Fruit fly (Drosophila melanogaster) whole organism, embryonic: ENCODE measurements around the gene CG32544.
A peak's percentile ranks its signal among the peaks of the same experiment; 100 is the strongest.

Experiments
- Atf6 ChIP-seq: fragments of 200-800 bp; sonication (Bioruptor generic); IDR thresholded peaks from 2 replicates; pipeline ENCODE4 v1.3.6; 2022; ENCODE audit warnings: missing biosample characterization, missing genetic modification characterization
- CG10979 ChIP-seq: fragments of 200-800 bp; sonication (Bioruptor generic); optimal IDR thresholded peaks from 2 replicates; lab custom pipeline; 2018; ENCODE audit warnings: missing biosample characterization, mild to moderate bottlenecking, missing genetic modification characterization, moderate library complexity
- CG11456 ChIP-seq: fragments of 200-800 bp; sonication (Bioruptor generic); IDR thresholded peaks from 3 replicates; pipeline ENCODE4 v1.3.6; 2022; ENCODE audit warnings: missing biosample characterization, missing genetic modification characterization
- CG13775 ChIP-seq: fragments of 200-800 bp; sonication (Bioruptor generic); optimal IDR thresholded peaks from 3 replicates; lab custom pipeline; 2017; ENCODE audit warnings: missing biosample characterization, mild to moderate bottlenecking, missing genetic modification characterization
- CG13894 ChIP-seq: fragments of 200-800 bp; sonication (Bioruptor generic); optimal IDR thresholded peaks from 3 replicates; lab custom pipeline; 2018; ENCODE audit warnings: missing biosample characterization, mild to moderate bottlenecking, missing genetic modification characterization, moderate library complexity
- CG14860 ChIP-seq: fragments of 200-800 bp; sonication (Bioruptor generic); IDR thresholded peaks from 3 replicates; pipeline ENCODE4 v1.3.6; 2022; ENCODE audit warnings: missing biosample characterization, missing genetic modification characterization; ENCODE audit not compliant: partially characterized antibody
- CG15011 ChIP-seq: fragments of 200-800 bp; sonication (Bioruptor generic); optimal IDR thresholded peaks from 3 replicates; lab custom pipeline; 2018; ENCODE audit warnings: missing biosample characterization, mild to moderate bottlenecking, missing genetic modification characterization
- CG15479 ChIP-seq: fragments of 200-800 bp; sonication (Bioruptor generic); optimal IDR thresholded peaks from 3 replicates; lab custom pipeline; 2019; ENCODE audit warnings: missing biosample characterization, mild to moderate bottlenecking, missing genetic modification characterization, moderate library complexity
- CG17359 ChIP-seq: fragments of 200-800 bp; sonication (Bioruptor generic); optimal IDR thresholded peaks from 3 replicates; lab custom pipeline; 2018; ENCODE audit warnings: missing biosample characterization, mild to moderate bottlenecking, missing genetic modification characterization, moderate library complexity
- CG17361 ChIP-seq: fragments of 200-800 bp; sonication (Bioruptor generic); IDR thresholded peaks from 3 replicates; pipeline ENCODE4 v1.3.6; 2022; ENCODE audit warnings: missing biosample characterization, missing genetic modification characterization
- CG18011 ChIP-seq: fragments of 200-800 bp; sonication (Bioruptor generic); optimal IDR thresholded peaks from 2 replicates; lab custom pipeline; 2017; ENCODE audit warnings: missing biosample characterization, missing genetic modification characterization, mild to moderate bottlenecking, moderate library complexity, missing genotype
- CG18619 ChIP-seq: fragments of 200-800 bp; sonication (Bioruptor generic); optimal IDR thresholded peaks from 3 replicates; lab custom pipeline; 2017; ENCODE audit warnings: missing biosample characterization, mild to moderate bottlenecking, missing genetic modification characterization
- CG2678 ChIP-seq: fragments of 200-800 bp; sonication (Bioruptor generic); optimal IDR thresholded peaks from 3 replicates; lab custom pipeline; 2019; ENCODE audit warnings: missing biosample characterization, mild to moderate bottlenecking, missing genetic modification characterization, moderate library complexity
- CG4854 ChIP-seq: fragments of 200-800 bp; sonication (Bioruptor generic); optimal IDR thresholded peaks from 2 replicates; lab custom pipeline; 2016; ENCODE audit warnings: missing biosample characterization, missing genetic modification characterization, inconsistent platforms
- CG6254 ChIP-seq: fragments of 200-800 bp; sonication (Bioruptor generic); optimal IDR thresholded peaks from 3 replicates; lab custom pipeline; 2017; ENCODE audit warnings: mild to moderate bottlenecking, missing biosample characterization, missing genetic modification reagents, missing genetic modification characterization
- CG6689 ChIP-seq: fragments of 200-800 bp; sonication (Bioruptor generic); IDR thresholded peaks from 2 replicates; pipeline ENCODE4 v1.3.6; 2022; ENCODE audit warnings: missing biosample characterization, missing genetic modification characterization
- CG9817 ChIP-seq: fragments of 200-800 bp; sonication (Bioruptor generic); optimal IDR thresholded peaks from 2 replicates; lab custom pipeline; 2018; ENCODE audit warnings: missing biosample characterization, mild to moderate bottlenecking, missing genetic modification characterization, moderate library complexity
- D19A ChIP-seq: fragments of 200-800 bp; optimal IDR thresholded peaks from 3 replicates; lab custom pipeline; 2019; ENCODE audit warnings: missing biosample characterization, mild to moderate bottlenecking, missing genetic modification characterization, moderate library complexity
- Dip2 ChIP-seq: fragments of 200-800 bp; sonication (Bioruptor generic); IDR thresholded peaks from 2 replicates; pipeline ENCODE4 v1.3.6; 2022; ENCODE audit warnings: missing biosample characterization, missing genetic modification characterization
- Gug ChIP-seq: fragments of 200-800 bp; sonication (Bioruptor generic); IDR thresholded peaks from 4 replicates; pipeline ENCODE4 v1.3.6; 2022; ENCODE audit warnings: missing biosample characterization, missing genetic modification characterization
- Hr51 ChIP-seq, 2 experiments: fragments of 200-800 bp; sonication (Bioruptor generic); optimal IDR thresholded peaks; 2 replicates in 1 of 2; 3 replicates in 1 of 2; lab custom pipeline; 2016 to 2018; ENCODE audit warnings: missing biosample characterization in 2 of 2, missing genetic modification characterization in 2 of 2, mild to moderate bottlenecking in 1 of 2, moderate library complexity in 1 of 2
- Jarid2 ChIP-seq: fragments of 200-800 bp; sonication (Bioruptor generic); optimal IDR thresholded peaks from 3 replicates; lab custom pipeline; 2017; ENCODE audit warnings: mild to moderate bottlenecking, missing biosample characterization, missing genetic modification reagents, missing genetic modification characterization
- Mad ChIP-seq: fragments of 200-800 bp; sonication (Bioruptor generic); optimal IDR thresholded peaks from 2 replicates; lab custom pipeline; 2016; ENCODE audit warnings: missing biosample characterization, missing genetic modification characterization
- Meics ChIP-seq: fragments of 200-800 bp; sonication (Bioruptor generic); optimal IDR thresholded peaks from 2 replicates; lab custom pipeline; 2017; ENCODE audit warnings: missing biosample characterization, mild to moderate bottlenecking, missing genetic modification characterization
- Mes4 ChIP-seq: fragments of 200-800 bp; sonication (Bioruptor generic); optimal IDR thresholded peaks from 2 replicates; lab custom pipeline; 2016; ENCODE audit warnings: missing biosample characterization, missing genetic modification characterization
- Mrtf ChIP-seq: fragments of 200-800 bp; sonication (Bioruptor generic); IDR thresholded peaks from 3 replicates; pipeline ENCODE4 v1.3.6; 2022; ENCODE audit warnings: missing biosample characterization, missing genetic modification characterization
- NFAT ChIP-seq: fragments of 200-800 bp; sonication (Bioruptor generic); IDR thresholded peaks from 2 replicates; pipeline ENCODE4 v1.3.6; 2022; ENCODE audit warnings: missing biosample characterization, missing genetic modification characterization
- NK7.1 ChIP-seq: fragments of 200-800 bp; sonication (Bioruptor generic); optimal IDR thresholded peaks from 3 replicates; lab custom pipeline; 2016; ENCODE audit warnings: missing biosample characterization, missing genetic modification characterization
- Neu2 ChIP-seq: fragments of 200-800 bp; sonication (Bioruptor generic); optimal IDR thresholded peaks from 3 replicates; lab custom pipeline; 2016; ENCODE audit warnings: missing biosample characterization, missing genetic modification characterization, borderline replicate concordance
- Sox100B ChIP-seq: fragments of 200-800 bp; sonication (Bioruptor generic); optimal IDR thresholded peaks from 3 replicates; lab custom pipeline; 2018; ENCODE audit warnings: missing biosample characterization, mild to moderate bottlenecking, missing genetic modification characterization
- bab2 ChIP-seq: fragments of 200-800 bp; sonication (Bioruptor generic); optimal IDR thresholded peaks from 2 replicates; lab custom pipeline; 2016; ENCODE audit warnings: missing biosample characterization, missing genetic modification characterization
- crc ChIP-seq: fragments of 200-800 bp; sonication (Bioruptor generic); optimal IDR thresholded peaks from 2 replicates; lab custom pipeline; 2016; ENCODE audit warnings: missing biosample characterization, missing genetic modification characterization
- dm ChIP-seq: fragments of 200-800 bp; sonication (Bioruptor generic); optimal IDR thresholded peaks from 3 replicates; lab custom pipeline; 2016; ENCODE audit warnings: missing biosample characterization, missing genetic modification characterization
- esg ChIP-seq: fragments of 200-800 bp; sonication (Bioruptor generic); conservative IDR thresholded peaks from 2 replicates; pipeline ENCODE4 v1.3.6; 2022; ENCODE audit warnings: missing biosample characterization, missing genetic modification characterization
- eyg ChIP-seq: fragments of 200-800 bp; sonication (Bioruptor generic); optimal IDR thresholded peaks from 3 replicates; lab custom pipeline; 2016; ENCODE audit warnings: missing biosample characterization, missing genetic modification characterization
- grn ChIP-seq: fragments of 200-800 bp; sonication (Bioruptor generic); optimal IDR thresholded peaks from 3 replicates; lab custom pipeline; 2017; ENCODE audit warnings: missing biosample characterization, missing genetic modification characterization
- gsb ChIP-seq: fragments of 200-800 bp; sonication (Bioruptor generic); IDR thresholded peaks from 2 replicates; pipeline ENCODE4 v1.3.6; 2022; ENCODE audit warnings: missing biosample characterization, missing genetic modification characterization
- kay ChIP-seq: fragments of 200-800 bp; sonication (Bioruptor generic); optimal IDR thresholded peaks from 2 replicates; lab custom pipeline; 2016; ENCODE audit warnings: missing biosample characterization, missing genetic modification characterization
- nmo ChIP-seq: fragments of 200-800 bp; sonication (Bioruptor generic); optimal IDR thresholded peaks from 2 replicates; lab custom pipeline; 2018; ENCODE audit warnings: missing biosample characterization, mild to moderate bottlenecking, missing genetic modification characterization, moderate library complexity
- pfk ChIP-seq: fragments of 200-800 bp; sonication (Bioruptor generic); optimal IDR thresholded peaks from 2 replicates; lab custom pipeline; 2018; ENCODE audit warnings: missing biosample characterization, mild to moderate bottlenecking, missing genetic modification characterization, moderate library complexity
- pnt ChIP-seq: fragments of 200-800 bp; sonication (Bioruptor generic); optimal IDR thresholded peaks from 3 replicates; lab custom pipeline; 2016; ENCODE audit warnings: missing biosample characterization, missing genetic modification characterization
- row ChIP-seq: fragments of 200-800 bp; sonication (Bioruptor generic); IDR thresholded peaks from 3 replicates; pipeline ENCODE4 v1.3.6; 2022; ENCODE audit warnings: missing biosample characterization, missing genetic modification characterization
- shn ChIP-seq: fragments of 200-800 bp; sonication (Bioruptor generic); optimal IDR thresholded peaks from 3 replicates; lab custom pipeline; 2016; ENCODE audit warnings: missing biosample characterization, missing genetic modification characterization
- slbo ChIP-seq: fragments of 200-800 bp; sonication (Bioruptor generic); IDR thresholded peaks from 2 replicates; pipeline ENCODE4 v1.3.6; 2022; ENCODE audit warnings: missing biosample characterization, missing genetic modification characterization
- toy ChIP-seq: fragments of 200-800 bp; sonication (Bioruptor generic); IDR thresholded peaks from 2 replicates; pipeline ENCODE4 v1.3.6; 2022; ENCODE audit warnings: missing biosample characterization, missing genetic modification characterization
- tup ChIP-seq: fragments of 200-800 bp; sonication (Bioruptor generic); optimal IDR thresholded peaks from 2 replicates; lab custom pipeline; 2016; ENCODE audit warnings: missing biosample characterization, mild to moderate bottlenecking, missing genetic modification characterization, moderate library complexity
- tx ChIP-seq: fragments of 200-800 bp; sonication (Bioruptor generic); optimal IDR thresholded peaks from 2 replicates; lab custom pipeline; 2016; ENCODE audit warnings: missing biosample characterization, missing genetic modification characterization
- unpg ChIP-seq: fragments of 200-800 bp; sonication (Bioruptor generic); optimal IDR thresholded peaks from 3 replicates; lab custom pipeline; 2018; ENCODE audit warnings: missing biosample characterization, mild to moderate bottlenecking, missing genetic modification characterization, moderate library complexity
- yki ChIP-seq: fragments of >200 bp; optimal IDR thresholded peaks from 3 replicates; lab custom pipeline; 2018
- z ChIP-seq: fragments of 200-800 bp; sonication (Bioruptor generic); IDR thresholded peaks from 3 replicates; pipeline ENCODE4 v1.3.6; 2022; ENCODE audit warnings: missing biosample characterization, missing genetic modification characterization
- zf30C ChIP-seq: fragments of 200-800 bp; sonication (Bioruptor generic); optimal IDR thresholded peaks from 3 replicates; lab custom pipeline; 2018; ENCODE audit warnings: missing biosample characterization, mild to moderate bottlenecking, missing genetic modification characterization

The CG32544 gene

DNA sequence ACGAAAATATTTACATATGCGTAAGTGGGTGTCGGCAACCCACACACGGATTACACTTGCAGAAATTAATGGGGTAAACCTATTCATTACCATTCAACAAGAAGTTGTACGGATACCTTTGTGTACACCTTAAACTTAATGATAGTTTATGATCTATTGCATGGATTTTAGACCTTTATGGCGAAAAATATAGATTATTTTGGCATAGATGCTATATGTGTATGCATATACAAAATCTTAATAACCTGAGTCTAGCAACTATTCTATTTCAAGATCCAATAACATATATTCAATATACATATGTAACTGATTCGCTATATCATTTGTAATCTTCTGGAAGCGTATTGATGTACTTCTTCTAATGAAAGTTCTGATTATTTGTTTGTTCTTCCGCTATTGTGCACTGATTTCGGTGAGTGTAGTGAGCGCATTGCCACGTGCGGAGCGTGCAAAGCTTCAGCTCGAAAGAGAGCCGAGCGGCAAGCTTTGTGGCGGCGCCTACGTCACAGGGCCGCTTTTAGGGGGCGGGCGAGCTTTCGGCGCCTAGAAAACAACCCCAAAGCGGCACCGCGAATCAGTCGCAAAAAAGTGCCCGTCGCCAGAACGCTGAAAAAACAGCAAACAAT is 39.9 kb downstream of the CG32544 start, which contains the start of gene CG7378 (continued):
- no peak for TF ChIP-seq Mes4 (GFP tag; lab: Kevin White, UChicago)
- no peak for TF ChIP-seq grn
- TF ChIP-seq CG18011 (GFP tag; lab: Kevin White, UChicago), result no peak
- peak; percentile 7 for TF ChIP-seq Jarid2 (GFP tag; lab: Kevin White, UChicago)
- TF ChIP-seq CG10979 (tag; lab: Kevin White, UChicago), result no peak
- no peak for TF ChIP-seq dm (GFP tag; lab: Kevin White, UChicago)
- TF ChIP-seq CG15011, result no peak
- TF ChIP-seq CG13894, result no peak
- TF ChIP-seq Sox100B, result peak; percentile 62
- TF ChIP-seq Mrtf (GFP tag; lab: Robert Waterston, UW), result peak; percentile 50; the same call in 2 of the 3 replicates
- TF ChIP-seq pfk (GFP tag; lab: Kevin White, UChicago), result no peak
- peak; percentile 75 for TF ChIP-seq CG17361 (GFP tag; lab: Robert Waterston, UW)
- no peak for TF ChIP-seq yki (lab: Kevin White, UChicago)
- peak; percentile 16 for TF ChIP-seq CG4854 (GFP tag; lab: Kevin White, UChicago)
- TF ChIP-seq CG6689 (GFP tag; lab: Robert Waterston, UW), result no peak
- TF ChIP-seq CG15479 (GFP tag; lab: Kevin White, UChicago), result no peak
- peak; percentile 7 for TF ChIP-seq tup (GFP tag; lab: Kevin White, UChicago)
- TF ChIP-seq CG9817 (tag; lab: Kevin White, UChicago), result no peak
- no peak for TF ChIP-seq kay (GFP tag; lab: Kevin White, UChicago)
- peak; percentile 31 for TF ChIP-seq zf30C (GFP tag; lab: Kevin White, UChicago)
- TF ChIP-seq Dip2 (GFP tag; lab: Robert Waterston, UW), result no peak
- no peak for TF ChIP-seq NFAT (GFP tag; lab: Robert Waterston, UW)
- TF ChIP-seq D19A (tag; lab: Kevin White, UChicago), result peak; percentile 2
- no peak for TF ChIP-seq crc (GFP tag; lab: Kevin White, UChicago)
- no peak for TF ChIP-seq tx (GFP tag; lab: Kevin White, UChicago)
- no peak for TF ChIP-seq CG6254 (GFP tag; lab: Kevin White, UChicago)
- no peak for TF ChIP-seq toy
- TF ChIP-seq z (GFP tag; lab: Robert Waterston, UW), result no peak
- no peak for TF ChIP-seq shn (GFP tag; lab: Kevin White, UChicago)
- peak in 1 of 2 experiments; percentile 44 for TF ChIP-seq Hr51 (GFP tag; optimal IDR thresholded peaks at IDR 0.05; lab: Kevin White, UChicago)
- peak; percentile 25 for TF ChIP-seq bab2 (GFP tag; lab: Kevin White, UChicago)
- TF ChIP-seq slbo (GFP tag; lab: Robert Waterston, UW), result peak; percentile 29
- no peak for TF ChIP-seq Mad (GFP tag; lab: Kevin White, UChicago)
- peak; percentile 69 for TF ChIP-seq CG18619 (GFP tag; lab: Kevin White, UChicago)
- peak; percentile 40 for TF ChIP-seq pnt (GFP tag; lab: Kevin White, UChicago)
- TF ChIP-seq gsb (GFP tag; lab: Robert Waterston, UW), result no peak
- TF ChIP-seq NK7.1, result no peak
- 0 out of 2 replicates have a peak, but pooled peaks have one; percentile 22 for TF ChIP-seq esg (GFP tag; lab: Robert Waterston, UW)
- no peak for TF ChIP-seq CG14860 (GFP tag; lab: Robert Waterston, UW)
- TF ChIP-seq eyg, result no peak
- TF ChIP-seq CG11456 (GFP tag; lab: Robert Waterston, UW), result no peak
- no peak for TF ChIP-seq Neu2
- peak; percentile 75 for TF ChIP-seq Meics (GFP tag; lab: Kevin White, UChicago)
- no peak for TF ChIP-seq unpg (GFP tag; lab: Kevin White, UChicago)
- peak; percentile 71 for TF ChIP-seq CG2678 (tag; lab: Kevin White, UChicago)
- peak; percentile 49 for TF ChIP-seq nmo
- no peak for TF ChIP-seq Atf6
- TF ChIP-seq row (GFP tag; lab: Robert Waterston, UW), result peak; percentile 48; the same call in 2 of the 3 replicates
- TF ChIP-seq Gug (GFP tag; lab: Robert Waterston, UW), result no peak
- TF ChIP-seq CG17359, result peak; percentile 5
- peak; percentile 54 for TF ChIP-seq CG13775 (GFP tag; lab: Kevin White, UChicago)
